Fruit fly (Drosophila melanogaster) whole organism, embryonic: ENCODE measurements around the gene EloB.

Experiments
- Bteb2 ChIP-seq: fragments of 200-800 bp; sonication (Bioruptor generic); optimal IDR thresholded peaks from 2 replicates; lab custom pipeline; 2016; ENCODE audit warnings: missing biosample characterization, missing genetic modification characterization
- CG10543 ChIP-seq: fragments of 200-800 bp; sonication (Bioruptor generic); optimal IDR thresholded peaks from 3 replicates; lab custom pipeline; 2017; ENCODE audit warnings: missing biosample characterization, mild to moderate bottlenecking, missing genetic modification characterization, moderate library complexity
- CG11456 ChIP-seq: fragments of 200-800 bp; sonication (Bioruptor generic); IDR thresholded peaks from 3 replicates; pipeline ENCODE4 v1.3.6; 2022; ENCODE audit warnings: missing biosample characterization, missing genetic modification characterization
- CG12071 ChIP-seq: fragments of 200-800 bp; sonication (Bioruptor generic); optimal IDR thresholded peaks from 3 replicates; lab custom pipeline; 2018; ENCODE audit warnings: missing biosample characterization, mild to moderate bottlenecking, missing genetic modification characterization
- CG12236 ChIP-seq: fragments of 200-800 bp; sonication (Bioruptor generic); optimal IDR thresholded peaks from 2 replicates; lab custom pipeline; 2016; ENCODE audit warnings: missing biosample characterization, missing genetic modification characterization
- CG13894 ChIP-seq: fragments of 200-800 bp; sonication (Bioruptor generic); optimal IDR thresholded peaks from 3 replicates; lab custom pipeline; 2018; ENCODE audit warnings: missing biosample characterization, mild to moderate bottlenecking, missing genetic modification characterization, moderate library complexity
- CG15011 ChIP-seq: fragments of 200-800 bp; sonication (Bioruptor generic); optimal IDR thresholded peaks from 3 replicates; lab custom pipeline; 2018; ENCODE audit warnings: missing biosample characterization, mild to moderate bottlenecking, missing genetic modification characterization
- CG15696 ChIP-seq: fragments of 200-800 bp; sonication (Bioruptor generic); optimal IDR thresholded peaks from 2 replicates; lab custom pipeline; 2019; ENCODE audit warnings: missing biosample characterization, mild to moderate bottlenecking, missing genetic modification characterization, moderate library complexity
- CG1603 ChIP-seq: fragments of 200-800 bp; sonication (Bioruptor generic); optimal IDR thresholded peaks from 2 replicates; lab custom pipeline; 2019; ENCODE audit warnings: missing biosample characterization, mild to moderate bottlenecking, missing genetic modification characterization, moderate library complexity
- CG17328 ChIP-seq: fragments of 200-800 bp; sonication (Bioruptor generic); IDR thresholded peaks from 2 replicates; pipeline ENCODE4 v1.3.6; 2022; ENCODE audit warnings: missing biosample characterization, missing genetic modification characterization
- CG17912 ChIP-seq: fragments of 200-800 bp; sonication (Bioruptor generic); optimal IDR thresholded peaks from 2 replicates; lab custom pipeline; 2018; ENCODE audit warnings: missing biosample characterization, mild to moderate bottlenecking, missing genetic modification characterization
- CG2120 ChIP-seq: fragments of 200-800 bp; sonication (Bioruptor generic); optimal IDR thresholded peaks from 3 replicates; lab custom pipeline; 2016; ENCODE audit warnings: missing biosample characterization, missing genetic modification characterization
- CG2678 ChIP-seq: fragments of 200-800 bp; sonication (Bioruptor generic); optimal IDR thresholded peaks from 3 replicates; lab custom pipeline; 2019; ENCODE audit warnings: missing biosample characterization, mild to moderate bottlenecking, missing genetic modification characterization, moderate library complexity
- CG2889 ChIP-seq: fragments of 200-800 bp; sonication (Bioruptor generic); IDR thresholded peaks from 3 replicates; pipeline ENCODE4 v1.3.6; 2022; ENCODE audit warnings: missing biosample characterization, missing genetic modification characterization
- CG3065 ChIP-seq: fragments of 200-800 bp; sonication (Bioruptor generic); optimal IDR thresholded peaks from 2 replicates; lab custom pipeline; 2016; ENCODE audit warnings: missing biosample characterization, missing genetic modification characterization
- CG31365 ChIP-seq: fragments of 200-800 bp; sonication (Bioruptor generic); optimal IDR thresholded peaks from 2 replicates; lab custom pipeline; 2018; ENCODE audit warnings: missing biosample characterization, mild to moderate bottlenecking, missing genetic modification characterization
- CG31388 ChIP-seq: fragments of 200-800 bp; sonication (Bioruptor generic); optimal IDR thresholded peaks from 2 replicates; lab custom pipeline; 2016; ENCODE audit warnings: missing biosample characterization, missing genetic modification characterization
- CG32772 ChIP-seq: fragments of 200-800 bp; sonication (Bioruptor generic); IDR thresholded peaks from 2 replicates; pipeline ENCODE4 v1.3.6; 2022; ENCODE audit warnings: missing biosample characterization, missing genetic modification characterization
- CG6813 ChIP-seq: fragments of 200-800 bp; sonication (Bioruptor generic); optimal IDR thresholded peaks from 2 replicates; lab custom pipeline; 2017; ENCODE audit warnings: missing biosample characterization, missing genetic modification characterization, mild to moderate bottlenecking, moderate library complexity, missing genetic modification reagents
- CG7928 ChIP-seq: fragments of 200-800 bp; sonication (Bioruptor generic); optimal IDR thresholded peaks from 2 replicates; lab custom pipeline; 2017; ENCODE audit warnings: missing biosample characterization, mild to moderate bottlenecking, missing genetic modification characterization
- Deaf1 ChIP-seq: fragments of 200-800 bp; optimal IDR thresholded peaks from 3 replicates; lab custom pipeline; 2019; ENCODE audit warnings: missing biosample characterization, mild to moderate bottlenecking, missing genetic modification characterization, moderate library complexity
- Dek ChIP-seq: fragments of 200-800 bp; sonication (Bioruptor generic); optimal IDR thresholded peaks from 3 replicates; lab custom pipeline; 2019; ENCODE audit warnings: missing biosample characterization, mild to moderate bottlenecking, missing genetic modification characterization, moderate library complexity
- Fer2 ChIP-seq: fragments of 200-800 bp; sonication (Bioruptor generic); optimal IDR thresholded peaks from 2 replicates; lab custom pipeline; 2018; ENCODE audit warnings: missing biosample characterization, mild to moderate bottlenecking, missing genetic modification characterization, moderate library complexity
- Hsf ChIP-seq: fragments of 200-800 bp; sonication (Bioruptor generic); optimal IDR thresholded peaks from 3 replicates; lab custom pipeline; 2016; ENCODE audit warnings: missing biosample characterization, missing genetic modification characterization
- Med ChIP-seq: fragments of 200-800 bp; sonication (Bioruptor generic); peaks from one replicate; lab custom pipeline; 2016; ENCODE audit warnings: missing biosample characterization, missing genetic modification characterization, mild to moderate bottlenecking, inconsistent platforms, moderate library complexity
- NC2α ChIP-seq: fragments of 200-800 bp; sonication (Bioruptor generic); optimal IDR thresholded peaks from 2 replicates; lab custom pipeline; 2016; ENCODE audit warnings: missing biosample characterization, missing genetic modification characterization
- NFAT ChIP-seq: fragments of 200-800 bp; sonication (Bioruptor generic); IDR thresholded peaks from 2 replicates; pipeline ENCODE4 v1.3.6; 2022; ENCODE audit warnings: missing biosample characterization, missing genetic modification characterization
- Oaz ChIP-seq: fragments of 200-800 bp; sonication (Bioruptor generic); IDR thresholded peaks from 2 replicates; pipeline ENCODE4 v1.3.6; 2022; ENCODE audit warnings: missing biosample characterization, missing genetic modification characterization
- Side ChIP-seq: fragments of 200-800 bp; sonication (Bioruptor generic); optimal IDR thresholded peaks from 2 replicates; lab custom pipeline; 2016; ENCODE audit warnings: missing biosample characterization, missing genetic modification characterization
- abd-A ChIP-seq: fragments of 200-800 bp; sonication (Bioruptor generic); optimal IDR thresholded peaks from 3 replicates; lab custom pipeline; 2019; ENCODE audit warnings: missing biosample characterization, mild to moderate bottlenecking, missing genetic modification characterization, moderate library complexity
- ash1 ChIP-seq: fragments of 200-800 bp; sonication (Bioruptor generic); optimal IDR thresholded peaks from 2 replicates; lab custom pipeline; 2018; ENCODE audit warnings: missing biosample characterization, mild to moderate bottlenecking, missing genetic modification characterization
- chinmo ChIP-seq: fragments of 200-800 bp; sonication (Bioruptor generic); IDR thresholded peaks from 4 replicates; pipeline ENCODE4 v1.3.6; 2022; ENCODE audit warnings: missing biosample characterization, missing genetic modification characterization; ENCODE audit not compliant: partially characterized antibody
- dati ChIP-seq: fragments of 200-800 bp; sonication (Bioruptor generic); IDR thresholded peaks from 2 replicates; pipeline ENCODE4 v1.3.6; 2022; ENCODE audit warnings: missing biosample characterization, missing genetic modification characterization
- ewg ChIP-seq: fragments of 200-800 bp; sonication (Bioruptor generic); optimal IDR thresholded peaks from 3 replicates; lab custom pipeline; 2017; ENCODE audit warnings: mild to moderate bottlenecking, missing biosample characterization, missing genetic modification reagents, missing genetic modification characterization
- exex ChIP-seq: fragments of 200-800 bp; sonication (Bioruptor generic); optimal IDR thresholded peaks from 4 replicates; lab custom pipeline; 2018; ENCODE audit warnings: missing biosample characterization, mild to moderate bottlenecking, missing genetic modification characterization, moderate library complexity
- gce ChIP-seq: fragments of 200-800 bp; sonication (Bioruptor generic); IDR thresholded peaks from 3 replicates; pipeline ENCODE4 v1.3.6; 2022; ENCODE audit warnings: missing biosample characterization, missing genetic modification characterization
- jigr1 ChIP-seq: fragments of 200-800 bp; sonication (Bioruptor generic); IDR thresholded peaks from 3 replicates; pipeline ENCODE4 v1.3.6; 2022; ENCODE audit warnings: missing biosample characterization, missing genetic modification characterization
- lilli ChIP-seq: fragments of 200-800 bp; sonication (Bioruptor generic); optimal IDR thresholded peaks from 3 replicates; lab custom pipeline; 2016; ENCODE audit warnings: missing biosample characterization, missing genetic modification characterization
- mam ChIP-seq: fragments of 200-800 bp; sonication (Bioruptor generic); optimal IDR thresholded peaks from 3 replicates; lab custom pipeline; 2016; ENCODE audit warnings: missing biosample characterization, missing genetic modification characterization
- nom ChIP-seq: fragments of 200-800 bp; sonication (Bioruptor generic); optimal IDR thresholded peaks from 2 replicates; lab custom pipeline; 2017; ENCODE audit warnings: missing biosample characterization, missing genetic modification characterization, mild to moderate bottlenecking, moderate library complexity, missing genetic modification reagents
- otp ChIP-seq: fragments of 200-800 bp; sonication (Bioruptor generic); IDR thresholded peaks from 3 replicates; pipeline ENCODE4, ENCODE4 v1.3.6; 2022; ENCODE audit warnings: missing biosample characterization, missing genetic modification characterization
- pan ChIP-seq, 4 experiments: fragments of >200 bp in 3 of 4; fragments of 200-800 bp in 1 of 4; sonication (Bioruptor generic) in 1 of 4; optimal IDR thresholded peaks in 3 of 4; IDR thresholded peaks in 1 of 4; 2 replicates each; pipeline versions ENCODE4 v1.3.6 to Lab custom; 2017 to 2022; ENCODE audit warnings: missing biosample characterization in 2 of 4, missing genetic modification characterization in 2 of 4, mixed read lengths in 1 of 4
- row ChIP-seq: fragments of 200-800 bp; sonication (Bioruptor generic); IDR thresholded peaks from 3 replicates; pipeline ENCODE4 v1.3.6; 2022; ENCODE audit warnings: missing biosample characterization, missing genetic modification characterization
- sens ChIP-seq: fragments of 200-800 bp; sonication (Bioruptor generic); peaks from one replicate; lab custom pipeline; 2016; ENCODE audit warnings: missing biosample characterization, missing genetic modification characterization
- sim ChIP-seq: fragments of 200-800 bp; sonication (Bioruptor generic); IDR thresholded peaks from 2 replicates; pipeline ENCODE4 v1.3.6; 2022; ENCODE audit warnings: missing biosample characterization, missing genetic modification characterization
- sisA ChIP-seq: fragments of 200-800 bp; sonication (Bioruptor generic); IDR thresholded peaks from 2 replicates; pipeline ENCODE4 v1.3.6; 2022; ENCODE audit warnings: missing biosample characterization, missing genetic modification characterization
- sr ChIP-seq: fragments of 200-800 bp; sonication (Bioruptor generic); IDR thresholded peaks from 3 replicates; pipeline ENCODE4 v1.3.6; 2022; ENCODE audit warnings: missing biosample characterization, missing genetic modification characterization
- usp ChIP-seq: fragments of >200 bp; optimal IDR thresholded peaks from 2 replicates; lab custom pipeline; 2017; ENCODE audit warnings: missing biosample characterization, missing genetic modification characterization
- wek ChIP-seq: fragments of 200-800 bp; sonication (Bioruptor generic); optimal IDR thresholded peaks from 3 replicates; lab custom pipeline; 2018; ENCODE audit warnings: missing biosample characterization, mild to moderate bottlenecking, missing genetic modification characterization, moderate library complexity

The EloB gene

DNA sequence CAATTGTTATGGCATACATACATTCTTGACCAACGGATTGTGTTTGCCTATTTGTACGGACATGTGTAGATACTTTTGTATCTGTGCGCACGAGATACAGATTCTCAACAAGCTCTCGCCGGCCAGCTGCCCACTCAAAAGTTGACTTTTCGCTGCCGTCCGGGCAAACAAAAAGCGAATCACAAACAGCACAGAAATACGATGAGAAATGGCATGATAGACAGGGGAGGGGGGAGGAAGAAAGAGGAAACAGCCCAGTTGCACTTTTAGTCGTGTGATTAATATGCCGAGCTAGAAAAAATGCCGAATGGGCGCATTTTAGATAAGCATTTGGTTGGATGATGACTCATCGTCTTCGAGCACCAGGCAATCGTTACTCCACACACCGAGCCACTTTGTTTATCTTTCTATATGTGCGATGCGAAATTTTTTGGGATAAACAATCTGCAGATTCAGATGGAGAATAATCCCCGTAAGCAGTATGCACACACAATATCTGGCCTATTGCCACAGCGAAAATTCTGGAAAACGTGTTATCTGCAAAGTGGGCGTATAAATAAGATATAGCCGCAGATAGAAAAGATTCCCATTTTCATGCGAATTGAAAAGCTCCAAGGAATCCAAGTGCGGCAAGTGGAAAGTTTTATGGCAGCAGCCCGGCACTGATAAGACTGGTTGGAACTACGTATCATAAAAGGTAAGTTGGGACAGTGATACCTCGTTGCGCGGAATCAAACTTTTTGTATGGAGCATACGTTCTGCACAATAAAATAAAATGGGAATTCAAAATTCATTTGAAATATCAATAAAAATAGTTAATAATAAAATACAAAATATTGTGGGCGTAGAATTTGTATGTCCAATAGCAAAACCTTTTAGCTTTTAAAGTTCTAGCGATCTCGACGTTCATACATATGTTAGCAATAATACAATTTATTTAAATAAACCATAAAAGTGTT is 32.7 kb downstream of the EloB start (continued):
- TF ChIP-seq Fer2 (tag; lab: Kevin White, UChicago) (no peak), Side (GFP tag; lab: Kevin White, UChicago) (no peak), CG31365 (tag; lab: Kevin White, UChicago) (no peak), Hsf (no peak), gce (GFP tag; lab: Robert Waterston, UW) (no peak), sr (GFP tag; lab: Robert Waterston, UW) (peak; percentile 78; the same call in 2 of the 3 replicates), CG11456 (no peak), mam (GFP tag; lab: Kevin White, UChicago) (no peak), ewg (GFP tag; lab: Kevin White, UChicago) (no peak), CG15696 (no peak), CG31388 (no peak), jigr1 (no peak), otp (GFP tag; lab: Robert Waterston, UW) (no peak), row (GFP tag; lab: Robert Waterston, UW) (peak; percentile 32; the same call in 1 of the 3 replicates), Med (GFP tag; lab: Kevin White, UChicago) (peak; percentile 56), CG2678 (peak; percentile 4), usp (GFP tag; lab: Kevin White, UChicago) (no peak), CG2889 (GFP tag; lab: Robert Waterston, UW) (no peak), wek (no peak), CG12236 (GFP tag; lab: Kevin White, UChicago) (no peak), NC2α (no peak), exex (no peak), CG17912 (GFP tag; lab: Kevin White, UChicago) (no peak), abd-A (tag; lab: Kevin White, UChicago) (no peak), pan (optimal IDR thresholded peaks at IDR 0.05; lab: Kevin White, UChicago) (no peak), pan (GFP tag; optimal IDR thresholded peaks at IDR 0.05 in 1 of 2, IDR thresholded peaks at IDR 0.05 in 1 of 2) (no peak), CG32772 (GFP tag; lab: Robert Waterston, UW) (no peak), Dek (tag; lab: Kevin White, UChicago) (no peak), CG15011 (GFP tag; lab: Kevin White, UChicago) (no peak), CG1603 (tag; lab: Kevin White, UChicago) (no peak), NFAT (GFP tag; lab: Robert Waterston, UW) (no peak), CG3065 (no peak), Oaz (GFP tag; lab: Robert Waterston, UW) (no peak), CG12071 (GFP tag; lab: Kevin White, UChicago) (no peak), CG10543 (GFP tag; lab: Kevin White, UChicago) (peak; percentile 28), Deaf1 (tag; lab: Kevin White, UChicago) (no peak), CG2120 (peak; percentile 18), CG6813 (GFP tag; lab: Kevin White, UChicago) (no peak), Bteb2 (no peak), CG17328 (no peak), ash1 (GFP tag; lab: Kevin White, UChicago) (no peak), CG7928 (no peak), chinmo (0 out of 4 replicates have a peak, but pooled peaks have one; percentile 74), sim (GFP tag; lab: Robert Waterston, UW) (no peak), lilli (GFP tag; lab: Kevin White, UChicago) (peak; percentile 17), CG13894 (tag; lab: Kevin White, UChicago) (no peak), dati (GFP tag; lab: Robert Waterston, UW) (no peak), nom (GFP tag; lab: Kevin White, UChicago) (no peak), sisA (GFP tag; lab: Robert Waterston, UW) (no peak), sens (GFP tag; lab: Kevin White, UChicago) (peak; percentile 44)
